Fruit fly (Drosophila melanogaster): ENCODE results near the gene dimm.

Gene dimm

dm6 chr2L:21377984-21378383, 46.4 kb downstream of the dimm start:
- no peak for TF ChIP-seq Myc (optimal IDR thresholded peaks at IDR 0.05)
- TF ChIP-seq usp (GFP tag; optimal IDR thresholded peaks at IDR 0.05): no peak
- no peak for TF ChIP-seq h (GFP tag; optimal IDR thresholded peaks at IDR 0.05)
- no peak for TF ChIP-seq Hr78 (GFP tag; optimal IDR thresholded peaks at IDR 0.05)

dm6 chr2L:21379790-21380349, 48.3 kb downstream of the dimm start, which contains the start of gene nrv3:
nrv3 (plus strand) TSS chr2L:21380000.
- TF ChIP-seq fru (GFP tag; optimal IDR thresholded peaks at IDR 0.05): no peak

dm6 chr2L:21381379-21381778, 49.8 kb downstream of the dimm start:
- TF ChIP-seq rgr (GFP tag; optimal IDR thresholded peaks at IDR 0.05) (no peak), Abd-B (GFP tag; optimal IDR thresholded peaks at IDR 0.05) (no peak), CG32264 (GFP tag; optimal IDR thresholded peaks at IDR 0.05) (no peak), N (GFP tag; optimal IDR thresholded peaks at IDR 0.05) (no peak), Hr78 (GFP tag; optimal IDR thresholded peaks at IDR 0.05) (no peak), dmrt93B (GFP tag; optimal IDR thresholded peaks at IDR 0.05) (no peak), HLH106 (tag; optimal IDR thresholded peaks at IDR 0.05) (no peak), foxo (GFP tag; optimal IDR thresholded peaks at IDR 0.05) (no peak), brk (GFP tag; optimal IDR thresholded peaks at IDR 0.05) (no peak), Jra (GFP tag; optimal IDR thresholded peaks at IDR 0.05) (no peak), pan (optimal IDR thresholded peaks at IDR 0.05) (no peak), Dif (GFP tag; optimal IDR thresholded peaks at IDR 0.05; ENCODE audit: partially characterized antibody) (no peak), br (GFP tag; optimal IDR thresholded peaks at IDR 0.05) (no peak), dl (GFP tag; optimal IDR thresholded peaks at IDR 0.05; ENCODE audit: insufficient read depth in 1 of 2, partially characterized antibody in 2 of 2) (no peak), Vsx2 (GFP tag; optimal IDR thresholded peaks at IDR 0.05; ENCODE audit: partially characterized antibody) (no peak), jim (GFP tag; optimal IDR thresholded peaks at IDR 0.05) (no peak), h (GFP tag; optimal IDR thresholded peaks at IDR 0.05) (no peak), woc (GFP tag; optimal IDR thresholded peaks at IDR 0.05) (no peak), dsf (GFP tag; optimal IDR thresholded peaks at IDR 0.05; ENCODE audit: borderline replicate concordance) (no peak)
